Worm (Caenorhabditis elegans) whole organism, young adult: ENCODE data around the gene F40H3.3.

Experiments used
- C06A6.2 ChIP-seq: fragments of 200-800 bp; sonication (Bioruptor generic); conservative IDR thresholded peaks from 2 replicates; pipeline ENCODE4 v1.3.6; 2022; ENCODE audit warnings: missing genetic modification characterization, missing compliant biosample characterization
- F49E8.2 ChIP-seq: sonication (generic microtip); optimal IDR thresholded peaks from 3 replicates; lab custom pipeline; 2017; ENCODE audit warnings: missing genetic modification characterization, mild to moderate bottlenecking, missing compliant biosample characterization, antibody characterized with exemption, moderate library complexity; ENCODE audit not compliant: insufficient read depth
- F55B11.4 ChIP-seq: sonication (generic microtip); optimal IDR thresholded peaks from 2 replicates; lab custom pipeline; 2016; ENCODE audit warnings: missing compliant biosample characterization, missing genetic modification characterization, borderline replicate concordance; ENCODE audit not compliant: insufficient read depth
- K11D2.4 ChIP-seq: fragments of 200-800 bp; sonication (Bioruptor generic); IDR thresholded peaks from 2 replicates; pipeline ENCODE4 v1.3.6; 2022; ENCODE audit warnings: missing genetic modification reagents, missing genetic modification characterization, missing compliant biosample characterization
- K12H6.12 ChIP-seq: fragments of 200-800 bp; sonication (Bioruptor generic); optimal IDR thresholded peaks from 2 replicates; lab custom pipeline; 2018; ENCODE audit warnings: mild to moderate bottlenecking, missing genetic modification characterization, missing compliant biosample characterization
- ZK185.1 ChIP-seq: sonication (generic microtip); optimal IDR thresholded peaks from 2 replicates; lab custom pipeline; 2016; ENCODE audit warnings: mild to moderate bottlenecking, missing genetic modification characterization, missing compliant biosample characterization; ENCODE audit not compliant: poor library complexity, severe bottlenecking
- akir-1 ChIP-seq: fragments of 200-800 bp; sonication (Bioruptor generic); optimal IDR thresholded peaks from 2 replicates; lab custom pipeline; 2018; ENCODE audit warnings: mild to moderate bottlenecking, missing genetic modification characterization, moderate library complexity, missing compliant biosample characterization
- athp-1 ChIP-seq: sonication (generic microtip); optimal IDR thresholded peaks from 2 replicates; lab custom pipeline; 2017; ENCODE audit warnings: mild to moderate bottlenecking, missing genetic modification characterization, missing compliant biosample characterization
- attf-3 ChIP-seq: fragments of 200-800 bp; sonication (Bioruptor generic); conservative IDR thresholded peaks from 2 replicates; pipeline ENCODE4 v1.3.6; 2022; ENCODE audit warnings: missing genetic modification reagents, missing genetic modification characterization, missing compliant biosample characterization
- ccch-3 ChIP-seq: fragments of 200-800 bp; sonication (Bioruptor generic); optimal IDR thresholded peaks from 2 replicates; lab custom pipeline; 2018; ENCODE audit warnings: mild to moderate bottlenecking, missing genetic modification characterization, missing compliant biosample characterization
- cebp-1 ChIP-seq, 2 experiments: fragments of 200-800 bp in 1 of 2; sonication (Bioruptor generic) in 1 of 2; sonication (generic microtip) in 1 of 2; IDR thresholded peaks in 1 of 2; optimal IDR thresholded peaks in 1 of 2; 2 replicates each; pipeline versions ENCODE4 v1.3.6 to Lab custom; 2017 to 2022; ENCODE audit warnings: missing compliant biosample characterization in 2 of 2, missing genetic modification characterization in 2 of 2, mild to moderate bottlenecking in 1 of 2, missing genetic modification reagents in 1 of 2, moderate library complexity in 1 of 2
- cebp-2 ChIP-seq: fragments of 200-800 bp; sonication (Bioruptor generic); IDR thresholded peaks from 2 replicates; pipeline ENCODE4 v1.3.6; 2022; ENCODE audit warnings: missing genetic modification characterization, missing compliant biosample characterization
- ceh-40 ChIP-seq: fragments of 200-800 bp; sonication (Bioruptor generic); IDR thresholded peaks from 2 replicates; pipeline ENCODE4 v1.3.6; 2022; ENCODE audit warnings: missing genetic modification characterization, missing compliant biosample characterization
- dox-1 ChIP-seq: fragments of 200-800 bp; sonication (Bioruptor generic); IDR thresholded peaks from 2 replicates; pipeline ENCODE4 v1.3.6; 2022; ENCODE audit warnings: missing genetic modification reagents, missing genetic modification characterization, missing compliant biosample characterization
- dpff-1 ChIP-seq: sonication (generic microtip); optimal IDR thresholded peaks from 2 replicates; lab custom pipeline; 2017; ENCODE audit warnings: mild to moderate bottlenecking, missing genetic modification characterization, missing compliant biosample characterization
- egrh-3 ChIP-seq: fragments of 200-800 bp; sonication (Bioruptor generic); IDR thresholded peaks from 2 replicates; pipeline ENCODE4 v1.3.6; 2022; ENCODE audit warnings: missing genetic modification reagents, missing genetic modification characterization, missing compliant biosample characterization
- ets-4 ChIP-seq: fragments of 200-800 bp; sonication (Bioruptor generic); optimal IDR thresholded peaks from 2 replicates; lab custom pipeline; 2018; ENCODE audit warnings: mild to moderate bottlenecking, missing genetic modification characterization, missing compliant biosample characterization
- gei-17 ChIP-seq: fragments of 200-800 bp; sonication (Bioruptor generic); optimal IDR thresholded peaks from 2 replicates; lab custom pipeline; 2018; ENCODE audit warnings: mild to moderate bottlenecking, missing genetic modification characterization, missing compliant biosample characterization
- lag-1 ChIP-seq: fragments of 200-800 bp; sonication (Bioruptor generic); IDR thresholded peaks from 2 replicates; pipeline ENCODE4 v1.3.6; 2022; ENCODE audit warnings: missing genetic modification reagents, missing genetic modification characterization, missing compliant biosample characterization
- lin-35 ChIP-seq, 3 experiments: fragments of 150-350 bp in 2 of 3; sonication (generic microtip) in 1 of 3; optimal IDR thresholded peaks; 2 replicates each; lab custom pipeline; 2014 to 2018; ENCODE audit warnings: missing biosample characterization in 3 of 3, missing genetic modification characterization in 3 of 3, missing genetic modification reagents in 3 of 3
- lin-40 ChIP-seq: sonication (generic microtip); optimal IDR thresholded peaks from 2 replicates; lab custom pipeline; 2016; ENCODE audit warnings: missing genetic modification characterization, mild to moderate bottlenecking, missing compliant biosample characterization, missing genotype, missing genetic modification reagents
- madf-3 ChIP-seq: fragments of 200-800 bp; sonication (Bioruptor generic); IDR thresholded peaks from 2 replicates; pipeline ENCODE4 v1.3.6; 2022; ENCODE audit warnings: missing genetic modification reagents, missing genetic modification characterization, missing compliant biosample characterization
- madf-8 ChIP-seq: fragments of 200-800 bp; sonication (Bioruptor generic); conservative IDR thresholded peaks from 2 replicates; pipeline ENCODE4 v1.3.6; 2022; ENCODE audit warnings: missing genetic modification reagents, missing genetic modification characterization, missing compliant biosample characterization
- mcd-1 ChIP-seq: fragments of 200-800 bp; sonication (Bioruptor generic); IDR thresholded peaks from 2 replicates; pipeline ENCODE4 v1.3.6; 2022; ENCODE audit warnings: missing genetic modification reagents, missing genetic modification characterization, missing compliant biosample characterization
- nfya-1 ChIP-seq: sonication (generic microtip); optimal IDR thresholded peaks from 2 replicates; lab custom pipeline; 2017; ENCODE audit warnings: antibody characterized with exemption, missing compliant biosample characterization, missing genetic modification characterization, borderline replicate concordance; ENCODE audit not compliant: insufficient read depth
- nhr-120 ChIP-seq: fragments of 200-800 bp; sonication (Bioruptor generic); IDR thresholded peaks from 2 replicates; pipeline ENCODE4 v1.3.6; 2022; ENCODE audit warnings: missing genetic modification characterization, missing compliant biosample characterization
- nhr-27 ChIP-seq: fragments of 200-800 bp; sonication (Bioruptor generic); optimal IDR thresholded peaks from 2 replicates; lab custom pipeline; 2018; ENCODE audit warnings: mild to moderate bottlenecking, missing genetic modification characterization, moderate library complexity, missing compliant biosample characterization
- nhr-80 ChIP-seq: sonication (generic microtip); optimal IDR thresholded peaks from 2 replicates; lab custom pipeline; 2016; ENCODE audit warnings: missing genetic modification characterization, missing compliant biosample characterization
- nhr-90 ChIP-seq: sonication (generic microtip); optimal IDR thresholded peaks from 2 replicates; lab custom pipeline; 2016; ENCODE audit warnings: missing genotype, mild to moderate bottlenecking, missing genetic modification characterization, missing compliant biosample characterization
- somi-1 ChIP-seq: fragments of 200-800 bp; sonication (Bioruptor generic); optimal IDR thresholded peaks from 2 replicates; lab custom pipeline; 2018; ENCODE audit warnings: mild to moderate bottlenecking, missing genetic modification characterization, missing compliant biosample characterization
- tbx-9 ChIP-seq: sonication (generic microtip); optimal IDR thresholded peaks from 2 replicates; lab custom pipeline; 2016; ENCODE audit warnings: borderline replicate concordance, missing genetic modification characterization, inconsistent platforms, missing compliant biosample characterization
- ztf-18 ChIP-seq: sonication (generic microtip); optimal IDR thresholded peaks from 2 replicates; lab custom pipeline; 2016; ENCODE audit warnings: missing genotype, mild to moderate bottlenecking, missing genetic modification characterization, missing compliant biosample characterization
- ztf-22 ChIP-seq: fragments of 200-800 bp; sonication (Bioruptor generic); optimal IDR thresholded peaks from 2 replicates; lab custom pipeline; 2018; ENCODE audit warnings: mild to moderate bottlenecking, missing genetic modification characterization, moderate library complexity, missing compliant biosample characterization

Gene F40H3.3

DNA sequence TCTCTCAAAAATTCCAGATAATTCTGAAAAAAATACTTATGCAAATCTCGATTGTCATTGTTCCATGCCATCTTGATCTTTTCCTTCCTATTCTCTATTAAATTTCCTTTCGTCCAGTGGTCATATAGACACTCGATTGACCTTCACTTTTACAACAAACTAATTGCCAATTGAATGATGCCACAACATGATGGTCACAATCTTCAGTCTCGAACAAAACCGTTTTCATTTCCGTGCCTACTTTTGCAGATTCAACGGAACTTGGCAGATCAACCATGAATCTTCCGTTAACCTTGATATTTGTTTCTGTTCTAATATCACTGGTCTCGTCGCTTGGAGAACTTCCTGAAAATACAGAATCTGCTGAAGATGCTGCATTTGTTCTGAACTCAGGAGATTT is 2.1 kb downstream of the F40H3.3 start, which contains the start of gene F40H3.2:
TSS of gene F40H3.2 (plus strand) at position 250 of the 400 bp plus-strand sequence.
- TF ChIP-seq athp-1 (tag; lab: Kevin White, UChicago) = no peak
- no peak for TF ChIP-seq nhr-27 (tag; lab: Kevin White, UChicago)
- TF ChIP-seq ceh-40 (GFP tag; lab: Robert Waterston, UW) = no peak
- TF ChIP-seq madf-3 (GFP tag; lab: Robert Waterston, UW) = no peak
- no peak for TF ChIP-seq attf-3 (GFP tag; lab: Robert Waterston, UW)

DNA sequence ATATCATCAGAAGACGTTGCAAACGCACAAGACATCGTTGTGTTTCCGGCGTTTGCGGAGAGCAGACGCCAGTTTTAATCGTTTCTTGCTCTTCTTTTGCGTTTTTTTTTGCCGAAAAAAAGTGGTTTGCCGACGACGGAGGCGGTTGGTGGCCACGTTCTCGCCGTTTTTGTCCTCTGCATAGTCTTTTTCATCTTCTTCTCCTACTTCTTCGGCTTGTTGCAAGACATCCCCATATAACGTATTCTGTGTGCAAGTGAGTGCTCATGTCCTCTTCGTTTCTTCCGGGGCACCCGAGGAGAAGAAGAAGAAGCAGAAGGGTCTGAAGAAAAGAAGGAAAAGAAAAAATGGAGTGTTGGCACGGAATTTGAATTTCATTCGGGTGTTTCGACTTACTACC is 3.7 kb downstream of the F40H3.3 start:
- TF ChIP-seq lin-35 (GFP tag; optimal IDR thresholded peaks at IDR 0.05; lab: Kevin White, UChicago) (peak in 1 of 3 experiments; percentile 0), nhr-80 (tag; lab: Kevin White, UChicago) (no peak)

DNA sequence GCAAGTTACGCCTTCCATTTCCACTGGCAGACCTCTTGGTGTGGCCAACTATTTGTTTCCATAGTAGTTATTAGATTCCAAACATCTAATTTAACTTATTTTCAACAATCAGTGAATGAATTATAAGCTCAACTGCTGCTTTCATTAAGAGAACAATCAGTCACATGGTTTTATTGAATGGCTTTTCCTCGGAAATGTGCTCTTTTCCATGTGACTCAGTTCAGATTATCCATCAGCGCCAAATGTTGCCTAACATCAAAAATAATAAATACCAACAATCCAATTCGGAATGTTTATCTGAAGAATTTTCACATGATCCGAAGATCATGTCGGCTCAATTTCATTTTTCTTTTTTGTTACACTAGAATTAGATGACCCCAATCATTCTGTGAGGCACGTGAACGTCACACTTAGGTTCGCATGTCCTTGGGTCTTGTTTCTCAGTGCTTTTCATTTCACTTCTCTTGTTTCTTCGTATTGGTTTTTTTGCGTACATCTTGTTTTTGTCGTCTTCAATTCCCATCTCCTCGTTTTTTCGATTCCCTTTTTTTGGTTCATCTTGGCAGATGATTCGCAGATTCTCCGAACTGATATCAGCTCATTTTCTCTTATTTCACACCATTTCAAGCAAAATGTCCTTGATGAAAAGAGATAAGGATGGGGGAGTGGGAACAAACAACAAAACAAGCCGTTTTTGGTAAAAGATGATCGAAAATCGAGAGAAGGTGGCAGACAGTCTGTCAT is 5.0 kb downstream of the F40H3.3 start:
- TF ChIP-seq nhr-90 (tag; lab: Kevin White, UChicago) = no peak
- TF ChIP-seq K11D2.4 (GFP tag; lab: Robert Waterston, UW) = no peak
- no peak for TF ChIP-seq F49E8.2 (tag; lab: Kevin White, UChicago)
- no peak for TF ChIP-seq cebp-2
- TF ChIP-seq lin-40 (tag; lab: Kevin White, UChicago) = peak; percentile 37
- TF ChIP-seq ZK185.1 (tag; lab: Kevin White, UChicago) = no peak
- TF ChIP-seq egrh-3 (GFP tag; lab: Robert Waterston, UW) = no peak
- TF ChIP-seq madf-8 = no peak
- no peak for TF ChIP-seq nfya-1 (tag; lab: Kevin White, UChicago)
- no peak for TF ChIP-seq nhr-27 (tag; lab: Kevin White, UChicago)
- no peak for TF ChIP-seq dpff-1 (tag; lab: Kevin White, UChicago)
- TF ChIP-seq K12H6.12 = peak; percentile 4
- TF ChIP-seq somi-1 = peak; percentile 38
- TF ChIP-seq, all 124 proteins: peak for 3

DNA sequence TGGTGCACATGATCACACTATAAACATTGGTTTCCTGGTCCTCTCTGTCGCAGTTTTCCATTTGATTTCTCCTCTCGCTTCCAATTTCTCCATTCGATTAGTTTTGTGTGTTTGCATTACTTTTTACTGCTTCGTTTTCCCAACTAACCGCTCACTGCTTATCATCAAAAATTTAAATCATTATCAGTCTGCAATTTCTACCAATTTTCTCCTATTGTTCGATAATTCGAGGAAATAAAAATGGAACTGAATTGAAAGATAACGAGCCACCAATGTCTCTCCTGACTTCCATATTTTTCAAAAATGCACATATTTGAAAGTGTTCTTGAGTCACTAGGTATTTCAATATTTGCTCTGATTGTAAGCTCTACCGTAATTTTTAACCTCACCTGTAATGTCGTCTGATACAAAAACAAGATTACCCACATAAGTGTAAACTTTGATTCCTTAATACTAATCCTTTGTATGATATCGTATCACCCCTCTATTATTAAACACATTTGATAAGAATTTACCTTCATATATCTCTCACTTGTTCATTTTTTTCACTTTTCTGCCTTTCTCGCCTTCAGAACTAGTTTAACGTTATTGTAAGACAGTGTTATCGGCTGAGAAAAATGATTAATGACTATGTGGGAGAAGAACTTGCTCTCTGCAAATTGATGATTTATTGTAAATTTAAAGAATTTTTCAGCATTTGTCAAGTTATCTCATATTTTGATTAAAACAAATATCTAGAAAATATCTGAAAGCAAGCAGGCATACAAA is 6.9 kb downstream of the F40H3.3 start:
- 0 out of 2 replicates have a peak, but pooled peaks have one; percentile 11 for TF ChIP-seq dox-1 (GFP tag; lab: Robert Waterston, UW)
- TF ChIP-seq mcd-1 (GFP tag; lab: Robert Waterston, UW) = no peak
- no peak for TF ChIP-seq C06A6.2 (GFP tag; lab: Robert Waterston, UW)
- no peak for TF ChIP-seq ets-4 (GFP tag; lab: Kevin White, UChicago)
- no peak for TF ChIP-seq tbx-9 (tag; lab: Kevin White, UChicago)
- peak; percentile 87 for TF ChIP-seq nhr-80 (tag; lab: Kevin White, UChicago)
- TF ChIP-seq gei-17 (GFP tag; lab: Kevin White, UChicago) = no peak

DNA sequence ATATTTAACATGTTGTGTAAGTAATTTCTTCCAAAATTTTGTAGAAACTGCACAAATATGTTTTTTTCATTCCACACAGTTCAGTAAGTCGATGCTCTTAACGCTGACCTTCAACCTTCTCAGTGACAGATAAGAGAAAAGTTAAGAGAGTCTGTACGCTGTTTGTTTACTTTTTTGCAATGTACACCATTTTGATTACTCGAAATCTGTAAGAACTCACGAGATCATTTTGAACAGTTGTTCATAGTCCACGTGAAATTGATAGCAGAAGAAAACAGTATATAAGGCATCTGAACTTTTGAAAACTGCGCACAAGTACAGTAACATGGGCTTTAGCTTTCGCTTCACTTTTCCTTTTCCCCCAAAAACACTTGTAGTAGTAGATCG is 7.4 kb downstream of the F40H3.3 start:
- TF ChIP-seq ztf-22 (GFP tag; lab: Kevin White, UChicago) = no peak
- TF ChIP-seq akir-1 = no peak
- no peak for TF ChIP-seq lin-40 (tag; lab: Kevin White, UChicago)
- no peak for TF ChIP-seq nhr-120 (GFP tag; lab: Robert Waterston, UW)
- TF ChIP-seq F55B11.4 = no peak
- TF ChIP-seq nhr-27 (tag; lab: Kevin White, UChicago) = no peak
- no peak for TF ChIP-seq lin-35 (GFP tag; optimal IDR thresholded peaks at IDR 0.05; lab: Kevin White, UChicago)
- TF ChIP-seq tbx-9 (tag; lab: Kevin White, UChicago) = no peak
- TF ChIP-seq ztf-18 = no peak
- TF ChIP-seq athp-1 (tag; lab: Kevin White, UChicago) = no peak
- TF ChIP-seq cebp-1 (GFP tag; IDR thresholded peaks at IDR 0.05; lab: Robert Waterston, UW) = no peak
- no peak for TF ChIP-seq cebp-1 (tag; optimal IDR thresholded peaks at IDR 0.05; lab: Kevin White, UChicago)
- TF ChIP-seq lag-1 (GFP tag; lab: Robert Waterston, UW) = no peak
- no peak for TF ChIP-seq ccch-3 (GFP tag; lab: Kevin White, UChicago)
